Fruit fly (Drosophila melanogaster) whole organism, embryonic: ENCODE data around the gene CG17717.

Experiments used
- Atf3 ChIP-seq: fragments of 200-800 bp; sonication (Bioruptor generic); optimal IDR thresholded peaks from 3 replicates; lab custom pipeline; 2016; ENCODE audit warnings: missing biosample characterization, missing genetic modification characterization
- BEAF-32 ChIP-seq: fragments of 200-800 bp; sonication (Bioruptor generic); optimal IDR thresholded peaks from 3 replicates; lab custom pipeline; 2017; ENCODE audit warnings: missing biosample characterization, missing genetic modification characterization, mild to moderate bottlenecking, moderate library complexity, missing genetic modification reagents
- Blimp-1 ChIP-seq: fragments of 200-800 bp; sonication (Bioruptor generic); optimal IDR thresholded peaks from 3 replicates; lab custom pipeline; 2018; ENCODE audit warnings: missing biosample characterization, missing genetic modification characterization, mild to moderate bottlenecking, moderate library complexity, missing genetic modification reagents
- CG1024 ChIP-seq: fragments of 200-800 bp; sonication (Bioruptor generic); IDR thresholded peaks from 2 replicates; pipeline ENCODE4 v1.3.6; 2022; ENCODE audit warnings: missing biosample characterization, missing genetic modification characterization
- CG10979 ChIP-seq: fragments of 200-800 bp; sonication (Bioruptor generic); optimal IDR thresholded peaks from 2 replicates; lab custom pipeline; 2018; ENCODE audit warnings: missing biosample characterization, mild to moderate bottlenecking, missing genetic modification characterization, moderate library complexity
- CG11093 ChIP-seq: fragments of 200-800 bp; sonication (Bioruptor generic); IDR thresholded peaks from 3 replicates; pipeline ENCODE4 v1.3.6; 2022; ENCODE audit warnings: missing biosample characterization, missing genetic modification characterization
- CG11504 ChIP-seq: fragments of 200-800 bp; sonication (Bioruptor generic); optimal IDR thresholded peaks from 3 replicates; lab custom pipeline; 2019; ENCODE audit warnings: missing biosample characterization, mild to moderate bottlenecking, missing genetic modification characterization, moderate library complexity
- CG12104 ChIP-seq: fragments of 200-800 bp; sonication (Bioruptor generic); optimal IDR thresholded peaks from 3 replicates; lab custom pipeline; 2016; ENCODE audit warnings: missing biosample characterization, missing genetic modification characterization
- CG12769 ChIP-seq: fragments of 200-800 bp; sonication (Bioruptor generic); optimal IDR thresholded peaks from 2 replicates; lab custom pipeline; 2019; ENCODE audit warnings: missing biosample characterization, mild to moderate bottlenecking, missing genetic modification characterization, moderate library complexity
- CG13123 ChIP-seq: fragments of 200-800 bp; sonication (Bioruptor generic); optimal IDR thresholded peaks from 2 replicates; lab custom pipeline; 2016; ENCODE audit warnings: missing biosample characterization, missing genetic modification characterization
- CG14667 ChIP-seq: fragments of 200-800 bp; sonication (Bioruptor generic); IDR thresholded peaks from 2 replicates; pipeline ENCODE4 v1.3.6; 2022; ENCODE audit warnings: missing biosample characterization, missing genetic modification characterization
- CG15269 ChIP-seq: fragments of 200-800 bp; sonication (Bioruptor generic); optimal IDR thresholded peaks from 2 replicates; lab custom pipeline; 2018; ENCODE audit warnings: missing biosample characterization, mild to moderate bottlenecking, missing genetic modification characterization, moderate library complexity
- CG1529 ChIP-seq: fragments of 200-800 bp; sonication (Bioruptor generic); optimal IDR thresholded peaks from 3 replicates; lab custom pipeline; 2018; ENCODE audit warnings: missing biosample characterization, missing genetic modification characterization
- CG1602 ChIP-seq: fragments of 200-800 bp; sonication (Bioruptor generic); optimal IDR thresholded peaks from 3 replicates; lab custom pipeline; 2016; ENCODE audit warnings: missing biosample characterization, missing genetic modification characterization
- CG16779 ChIP-seq: fragments of 200-800 bp; sonication (Bioruptor generic); IDR thresholded peaks from 2 replicates; pipeline ENCODE4 v1.3.6; 2022; ENCODE audit warnings: missing biosample characterization, missing genetic modification characterization
- CG17328 ChIP-seq: fragments of 200-800 bp; sonication (Bioruptor generic); IDR thresholded peaks from 2 replicates; pipeline ENCODE4 v1.3.6; 2022; ENCODE audit warnings: missing biosample characterization, missing genetic modification characterization
- CG17912 ChIP-seq: fragments of 200-800 bp; sonication (Bioruptor generic); optimal IDR thresholded peaks from 2 replicates; lab custom pipeline; 2018; ENCODE audit warnings: missing biosample characterization, mild to moderate bottlenecking, missing genetic modification characterization
- CG2199 ChIP-seq: fragments of 200-800 bp; sonication (Bioruptor generic); IDR thresholded peaks from 3 replicates; pipeline ENCODE4 v1.3.6; 2022; ENCODE audit warnings: missing biosample characterization, missing genetic modification characterization
- CG2889 ChIP-seq: fragments of 200-800 bp; sonication (Bioruptor generic); IDR thresholded peaks from 3 replicates; pipeline ENCODE4 v1.3.6; 2022; ENCODE audit warnings: missing biosample characterization, missing genetic modification characterization
- CG4282 ChIP-seq: fragments of 200-800 bp; sonication (Bioruptor generic); optimal IDR thresholded peaks from 2 replicates; lab custom pipeline; 2016; ENCODE audit warnings: missing biosample characterization, missing genetic modification characterization
- CG4707 ChIP-seq: fragments of 200-800 bp; sonication (Bioruptor generic); optimal IDR thresholded peaks from 2 replicates; lab custom pipeline; 2018; ENCODE audit warnings: missing biosample characterization, mild to moderate bottlenecking, missing genetic modification characterization, moderate library complexity
- CG4730 ChIP-seq: fragments of 200-800 bp; sonication (Bioruptor generic); IDR thresholded peaks from 2 replicates; pipeline ENCODE4 v1.3.6; 2022; ENCODE audit warnings: missing biosample characterization, missing genetic modification characterization
- CG4820 ChIP-seq: fragments of 200-800 bp; sonication (Bioruptor generic); optimal IDR thresholded peaks from 3 replicates; lab custom pipeline; 2016; ENCODE audit warnings: missing biosample characterization, missing genetic modification characterization
- CG6654 ChIP-seq: fragments of 200-800 bp; sonication (Bioruptor generic); optimal IDR thresholded peaks from 2 replicates; lab custom pipeline; 2017; ENCODE audit warnings: missing biosample characterization, mild to moderate bottlenecking, missing genetic modification characterization
- CG8089 ChIP-seq: fragments of 200-800 bp; sonication (Bioruptor generic); optimal IDR thresholded peaks from 3 replicates; lab custom pipeline; 2016; ENCODE audit warnings: missing biosample characterization, missing genetic modification characterization
- CG9727 ChIP-seq: fragments of 200-800 bp; sonication (Bioruptor generic); optimal IDR thresholded peaks from 3 replicates; lab custom pipeline; 2017; ENCODE audit warnings: missing biosample characterization, mild to moderate bottlenecking, missing genetic modification characterization
- D ChIP-seq, 2 experiments: fragments of 200-800 bp in 1 of 2; fragments of >200 bp in 1 of 2; sonication (Bioruptor generic) in 1 of 2; optimal IDR thresholded peaks; 2 replicates in 1 of 2; 3 replicates in 1 of 2; lab custom pipeline; 2017; ENCODE audit warnings: mild to moderate bottlenecking in 1 of 2, missing biosample characterization in 1 of 2, missing genetic modification characterization in 1 of 2, missing genetic modification reagents in 1 of 2
- Dad ChIP-seq: fragments of 200-800 bp; sonication (Bioruptor generic); optimal IDR thresholded peaks from 3 replicates; lab custom pipeline; 2016; ENCODE audit warnings: missing biosample characterization, missing genetic modification characterization
- Dfd ChIP-seq, 2 experiments: fragments of >200 bp; optimal IDR thresholded peaks; 2 replicates each; lab custom pipeline; 2017; ENCODE audit warnings: missing biosample characterization in 2 of 2, missing genetic modification characterization in 2 of 2
- HLH3B ChIP-seq: fragments of 200-800 bp; sonication (Bioruptor generic); IDR thresholded peaks from 2 replicates; pipeline ENCODE4 v1.3.6; 2022; ENCODE audit warnings: missing biosample characterization, missing genetic modification characterization
- Jarid2 ChIP-seq: fragments of 200-800 bp; sonication (Bioruptor generic); optimal IDR thresholded peaks from 3 replicates; lab custom pipeline; 2017; ENCODE audit warnings: mild to moderate bottlenecking, missing biosample characterization, missing genetic modification reagents, missing genetic modification characterization
- Med ChIP-seq: fragments of 200-800 bp; sonication (Bioruptor generic); peaks from one replicate; lab custom pipeline; 2016; ENCODE audit warnings: missing biosample characterization, missing genetic modification characterization, mild to moderate bottlenecking, inconsistent platforms, moderate library complexity
- Ravus ChIP-seq: fragments of 200-800 bp; sonication (Bioruptor generic); IDR thresholded peaks from 2 replicates; pipeline ENCODE4 v1.3.6; 2022; ENCODE audit warnings: missing biosample characterization, missing genetic modification characterization
- Trl ChIP-seq, 3 experiments: fragments of >200 bp in 2 of 3; fragments of 200-800 bp in 1 of 3; sonication (Bioruptor generic) in 1 of 3; optimal IDR thresholded peaks; 2 replicates in 1 of 3; 3 replicates in 2 of 3; lab custom pipeline; 2016 to 2017; ENCODE audit warnings: missing biosample characterization in 1 of 3, missing genetic modification characterization in 1 of 3
- ac ChIP-seq: fragments of 200-800 bp; sonication (Bioruptor generic); optimal IDR thresholded peaks from 3 replicates; lab custom pipeline; 2017; ENCODE audit warnings: missing biosample characterization, mild to moderate bottlenecking, missing genetic modification characterization
- ara ChIP-seq: fragments of 200-800 bp; sonication (Bioruptor generic); IDR thresholded peaks from 2 replicates; pipeline ENCODE4 v1.3.6; 2022; ENCODE audit warnings: missing biosample characterization, missing genetic modification characterization
- btn ChIP-seq: fragments of 200-800 bp; sonication (Bioruptor generic); optimal IDR thresholded peaks from 2 replicates; lab custom pipeline; 2016; ENCODE audit warnings: missing biosample characterization, missing genetic modification characterization
- dysf ChIP-seq: fragments of 200-800 bp; sonication (Bioruptor generic); IDR thresholded peaks from 3 replicates; pipeline ENCODE4 v1.3.6; 2022; ENCODE audit warnings: missing biosample characterization, missing genetic modification characterization
- eve ChIP-seq, 2 experiments: fragments of >200 bp; optimal IDR thresholded peaks; 2 replicates each; lab custom pipeline; 2017; ENCODE audit warnings: missing biosample characterization in 2 of 2, missing genetic modification characterization in 2 of 2
- lab ChIP-seq: fragments of 200-800 bp; sonication (Bioruptor generic); optimal IDR thresholded peaks from 3 replicates; lab custom pipeline; 2017; ENCODE audit warnings: missing biosample characterization, missing genetic modification characterization, mild to moderate bottlenecking, moderate library complexity, missing genetic modification reagents
- lmd ChIP-seq: fragments of 200-800 bp; sonication (Bioruptor generic); IDR thresholded peaks from 2 replicates; pipeline ENCODE4 v1.3.6; 2022; ENCODE audit warnings: missing biosample characterization, missing genetic modification characterization
- oc ChIP-seq: fragments of 200-800 bp; sonication (Bioruptor generic); optimal IDR thresholded peaks from 2 replicates; lab custom pipeline; 2018; ENCODE audit warnings: missing biosample characterization, mild to moderate bottlenecking, missing genetic modification characterization, moderate library complexity
- phol ChIP-seq: fragments of 200-800 bp; sonication (Bioruptor generic); optimal IDR thresholded peaks from 3 replicates; lab custom pipeline; 2018; ENCODE audit warnings: missing biosample characterization, mild to moderate bottlenecking, missing genetic modification characterization, moderate library complexity
- sc ChIP-seq, 3 experiments: fragments of >200 bp in 2 of 3; fragments of 200-800 bp in 1 of 3; sonication (Bioruptor generic) in 1 of 3; optimal IDR thresholded peaks; 2 replicates in 2 of 3; 3 replicates in 1 of 3; lab custom pipeline; 2017; ENCODE audit warnings: mild to moderate bottlenecking in 1 of 3, missing biosample characterization in 1 of 3, missing genetic modification characterization in 1 of 3, missing genetic modification reagents in 1 of 3
- sd ChIP-seq: fragments of 200-800 bp; sonication (Bioruptor generic); optimal IDR thresholded peaks from 3 replicates; lab custom pipeline; 2018; ENCODE audit warnings: missing biosample characterization, mild to moderate bottlenecking, missing genetic modification characterization, moderate library complexity
- slp2 ChIP-seq: fragments of 200-800 bp; sonication (Bioruptor generic); optimal IDR thresholded peaks from 2 replicates; lab custom pipeline; 2016; ENCODE audit warnings: missing biosample characterization, missing genetic modification characterization
- stc ChIP-seq: fragments of 200-800 bp; sonication (Bioruptor generic); IDR thresholded peaks from 2 replicates; pipeline ENCODE4 v1.3.6; 2022; ENCODE audit warnings: missing biosample characterization, missing genetic modification characterization
- ttk ChIP-seq: fragments of 200-800 bp; sonication (Bioruptor generic); IDR thresholded peaks from 2 replicates; pipeline ENCODE4 v2.1.2; 2022; ENCODE audit warnings: missing biosample characterization, missing genetic modification characterization
- wor ChIP-seq: fragments of 200-800 bp; sonication (Bioruptor generic); IDR thresholded peaks from 2 replicates; pipeline ENCODE4 v1.3.6; 2022; ENCODE audit warnings: missing biosample characterization, missing genetic modification characterization
- zfh1 ChIP-seq: fragments of 200-800 bp; sonication (Bioruptor generic); IDR thresholded peaks from 3 replicates; pipeline ENCODE4 v1.3.6; 2022; ENCODE audit warnings: missing biosample characterization, missing genetic modification characterization

Gene CG17717

DNA sequence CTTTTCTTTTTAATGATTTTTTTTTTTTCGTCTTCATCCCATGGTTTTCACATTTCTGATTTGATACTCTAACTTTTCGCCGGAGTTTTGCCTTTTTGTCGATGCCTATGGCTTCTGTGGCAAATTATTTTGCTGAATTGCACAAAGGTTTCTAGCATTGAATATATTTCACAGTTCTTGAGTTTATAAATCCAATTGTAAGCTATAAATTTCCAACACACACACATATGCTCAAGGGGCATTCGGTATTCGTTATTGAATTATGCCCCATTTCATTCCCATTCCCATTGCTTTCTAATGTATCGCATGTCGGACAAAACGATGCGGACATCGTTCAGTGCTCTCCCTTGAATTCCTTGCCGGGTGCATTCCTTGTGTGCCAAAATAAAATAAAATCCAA, 26.4 kb downstream of the CG17717 start (continued):
- TF ChIP-seq sd (tag; lab: Kevin White, UChicago): peak; percentile 56
- no peak for TF ChIP-seq CG8089 (GFP tag; lab: Kevin White, UChicago)
- TF ChIP-seq CG6654 (GFP tag; lab: Kevin White, UChicago): no peak
- no peak for TF ChIP-seq sc (optimal IDR thresholded peaks at IDR 0.05; lab: Kevin White, UChicago)
- TF ChIP-seq sc (GFP tag; optimal IDR thresholded peaks at IDR 0.05; lab: Kevin White, UChicago): peak; percentile 25
- peak; percentile 58; the same call in 2 of the 3 replicates for TF ChIP-seq dysf (GFP tag; lab: Robert Waterston, UW)
- peak; percentile 60 for TF ChIP-seq Med
- no peak for TF ChIP-seq CG16779
- TF ChIP-seq BEAF-32: no peak
- TF ChIP-seq D (optimal IDR thresholded peaks at IDR 0.05; lab: Kevin White, UChicago): no peak
- peak; percentile 49 for TF ChIP-seq D (GFP tag; optimal IDR thresholded peaks at IDR 0.05; lab: Kevin White, UChicago)
- TF ChIP-seq ttk (GFP tag; lab: Robert Waterston, UW): peak; percentile 57
- TF ChIP-seq CG9727 (GFP tag; lab: Kevin White, UChicago): peak; percentile 34
- peak; percentile 53 for TF ChIP-seq wor
- TF ChIP-seq Dad (GFP tag; lab: Kevin White, UChicago): peak; percentile 6
- TF ChIP-seq CG17328 (GFP tag; lab: Robert Waterston, UW): peak; percentile 44
- peak; percentile 72 for TF ChIP-seq CG10979 (tag; lab: Kevin White, UChicago)
- TF ChIP-seq lmd (GFP tag; lab: Robert Waterston, UW): peak; percentile 69
- no peak for TF ChIP-seq CG4282 (GFP tag; lab: Kevin White, UChicago)
- TF ChIP-seq slp2 (GFP tag; lab: Kevin White, UChicago): peak; percentile 39
- peak; percentile 38 for TF ChIP-seq CG4707
- peak; percentile 60 for TF ChIP-seq phol
- TF ChIP-seq CG15269 (tag; lab: Kevin White, UChicago): peak; percentile 3
- TF ChIP-seq zfh1 (GFP tag; lab: Robert Waterston, UW): peak; percentile 79
- TF ChIP-seq Jarid2: no peak
- no peak for TF ChIP-seq Dfd (GFP tag; optimal IDR thresholded peaks at IDR 0.05; lab: Kevin White, UChicago)
- TF ChIP-seq btn (GFP tag; lab: Kevin White, UChicago): no peak
- TF ChIP-seq CG17912 (GFP tag; lab: Kevin White, UChicago): no peak
- peak; percentile 59; the same call in 2 of the 3 replicates for TF ChIP-seq CG11093 (GFP tag; lab: Robert Waterston, UW)
- TF ChIP-seq stc (GFP tag; lab: Robert Waterston, UW): peak; percentile 39; the same call in 1 of the 2 replicates
- peak; percentile 14 for TF ChIP-seq CG4820
- TF ChIP-seq lab: peak; percentile 10
- no peak for TF ChIP-seq CG13123 (GFP tag; lab: Kevin White, UChicago)
- TF ChIP-seq CG4730 (GFP tag; lab: Robert Waterston, UW): peak; percentile 66
- TF ChIP-seq CG2199 (GFP tag; lab: Robert Waterston, UW): 0 out of 3 replicates have a peak, but pooled peaks have one; percentile 21
- no peak for TF ChIP-seq ac (GFP tag; lab: Kevin White, UChicago)
- no peak for TF ChIP-seq Atf3
- TF ChIP-seq Ravus (GFP tag; lab: Robert Waterston, UW): no peak
- TF ChIP-seq ara (GFP tag; lab: Robert Waterston, UW): peak; percentile 76
- peak; percentile 43; the same call in 1 of the 2 replicates for TF ChIP-seq CG1024
- peak; percentile 25 for TF ChIP-seq CG1529 (GFP tag; lab: Kevin White, UChicago)
- TF ChIP-seq CG1602 (GFP tag; lab: Kevin White, UChicago): peak; percentile 4
- TF ChIP-seq HLH3B (GFP tag; lab: Robert Waterston, UW): peak; percentile 78
- peak; percentile 24 for TF ChIP-seq CG12769 (tag; lab: Kevin White, UChicago)
- peak; percentile 76 for TF ChIP-seq CG11504 (tag; lab: Kevin White, UChicago)
- peak; percentile 21 for TF ChIP-seq oc (tag; lab: Kevin White, UChicago)
- TF ChIP-seq CG12104: peak; percentile 17
- peak; percentile 74 for TF ChIP-seq Blimp-1
- TF ChIP-seq eve (GFP tag; optimal IDR thresholded peaks at IDR 0.05; lab: Kevin White, UChicago): peak in 1 of 2 experiments; percentile 74
- no peak for TF ChIP-seq Trl (optimal IDR thresholded peaks at IDR 0.05; lab: Kevin White, UChicago)
- TF ChIP-seq Trl (GFP tag; optimal IDR thresholded peaks at IDR 0.05; lab: Kevin White, UChicago): peak; percentile 61
- TF ChIP-seq CG14667 (GFP tag; lab: Robert Waterston, UW): peak; percentile 34
- no peak for TF ChIP-seq CG2889
